Worm (Caenorhabditis elegans) whole organism, mixed stage, embryonic: Measurements from ENCODE around the gene ins-14.

ENCODE experiments used
- M03D4.4 ChIP-seq: sonication (generic microtip); optimal IDR thresholded peaks from 2 replicates; lab custom pipeline; 2017; ENCODE audit warnings: mild to moderate bottlenecking, missing genetic modification characterization, missing compliant biosample characterization
- bed-3 ChIP-seq: fragments of 200-800 bp; sonication (Bioruptor generic); optimal IDR thresholded peaks from 3 replicates; lab custom pipeline; 2018; ENCODE audit warnings: mild to moderate bottlenecking, missing genetic modification characterization, moderate library complexity, missing compliant biosample characterization
- blmp-1 ChIP-seq: fragments of 150-350 bp; optimal IDR thresholded peaks from 2 replicates; lab custom pipeline; 2014; ENCODE audit warnings: missing biosample characterization, missing genetic modification characterization
- ceh-39 ChIP-seq: fragments of 150-350 bp; optimal IDR thresholded peaks from 2 replicates; lab custom pipeline; 2014; ENCODE audit warnings: missing biosample characterization, missing genetic modification characterization
- ceh-43 ChIP-seq: fragments of 200-800 bp; sonication (Bioruptor generic); optimal IDR thresholded peaks from 2 replicates; lab custom pipeline; 2018; ENCODE audit warnings: mild to moderate bottlenecking, missing genetic modification characterization, moderate library complexity, missing compliant biosample characterization
- ceh-83 ChIP-seq: fragments of 200-800 bp; sonication (Bioruptor generic); optimal IDR thresholded peaks from 2 replicates; lab custom pipeline; 2018; ENCODE audit warnings: mild to moderate bottlenecking, missing genetic modification characterization, missing compliant biosample characterization
- ces-1 ChIP-seq: fragments of 150-350 bp; optimal IDR thresholded peaks from 2 replicates; lab custom pipeline; 2014; ENCODE audit warnings: missing biosample characterization, missing genetic modification reagents, missing genetic modification characterization
- cnd-1 ChIP-seq: fragments of 200-800 bp; sonication (Bioruptor generic); optimal IDR thresholded peaks from 2 replicates; lab custom pipeline; 2018; ENCODE audit warnings: mild to moderate bottlenecking, missing genetic modification characterization, missing compliant biosample characterization
- drap-1 ChIP-seq: fragments of 200-800 bp; sonication (Bioruptor generic); optimal IDR thresholded peaks from 3 replicates; lab custom pipeline; 2018; ENCODE audit warnings: mild to moderate bottlenecking, missing genetic modification characterization, missing compliant biosample characterization
- elt-1 ChIP-seq: sonication (generic microtip); optimal IDR thresholded peaks from 2 replicates; lab custom pipeline; 2017; ENCODE audit warnings: missing genetic modification characterization, mild to moderate bottlenecking, missing compliant biosample characterization, antibody characterized with exemption, moderate library complexity, borderline replicate concordance; ENCODE audit not compliant: insufficient read depth
- elt-3 ChIP-seq: fragments of 150-350 bp; optimal IDR thresholded peaks from 2 replicates; lab custom pipeline; 2014; ENCODE audit warnings: missing biosample characterization, missing genetic modification characterization
- flh-1 ChIP-seq: fragments of 200-800 bp; sonication (Bioruptor generic); optimal IDR thresholded peaks from 2 replicates; lab custom pipeline; 2018; ENCODE audit warnings: mild to moderate bottlenecking, missing genetic modification characterization, moderate library complexity, missing compliant biosample characterization
- ham-2 ChIP-seq: fragments of 200-800 bp; sonication (Bioruptor generic); optimal IDR thresholded peaks from 2 replicates; lab custom pipeline; 2018; ENCODE audit warnings: mild to moderate bottlenecking, missing genetic modification characterization, missing compliant biosample characterization
- hlh-1 ChIP-seq: fragments of 150-350 bp; optimal IDR thresholded peaks from 2 replicates; lab custom pipeline; 2014; ENCODE audit warnings: missing biosample characterization, missing genetic modification reagents, missing genetic modification characterization
- lin-13 ChIP-seq: fragments of 150-350 bp; optimal IDR thresholded peaks from 2 replicates; lab custom pipeline; 2014; ENCODE audit warnings: missing biosample characterization, missing genetic modification characterization
- lin-32 ChIP-seq: fragments of 200-800 bp; sonication (Bioruptor generic); optimal IDR thresholded peaks from 2 replicates; lab custom pipeline; 2018; ENCODE audit warnings: mild to moderate bottlenecking, missing genetic modification characterization, missing compliant biosample characterization
- lsy-2 ChIP-seq: fragments of 150-350 bp; optimal IDR thresholded peaks from 2 replicates; lab custom pipeline; 2014; ENCODE audit warnings: missing biosample characterization, missing genetic modification characterization
- mab-5 ChIP-seq: fragments of 150-350 bp; optimal IDR thresholded peaks from 2 replicates; lab custom pipeline; 2014; ENCODE audit warnings: missing biosample characterization, missing genetic modification characterization
- mep-1 ChIP-seq: fragments of 150-350 bp; optimal IDR thresholded peaks from 2 replicates; lab custom pipeline; 2017; ENCODE audit warnings: missing biosample characterization, missing genetic modification reagents, missing genetic modification characterization, inconsistent platforms
- mls-2 ChIP-seq: sonication (generic microtip); optimal IDR thresholded peaks from 2 replicates; lab custom pipeline; 2016; ENCODE audit warnings: mild to moderate bottlenecking, missing genetic modification characterization, moderate library complexity, missing compliant biosample characterization
- nhr-12 ChIP-seq: fragments of 150-350 bp; optimal IDR thresholded peaks from 2 replicates; lab custom pipeline; 2014; ENCODE audit warnings: missing biosample characterization, missing genetic modification characterization
- nhr-2 ChIP-seq: fragments of 150-350 bp; optimal IDR thresholded peaks from 2 replicates; lab custom pipeline; 2014; ENCODE audit warnings: missing biosample characterization, missing genetic modification characterization
- nhr-237 ChIP-seq: fragments of 150-350 bp; optimal IDR thresholded peaks from 2 replicates; lab custom pipeline; 2014; ENCODE audit warnings: missing biosample characterization, missing genetic modification characterization
- nhr-28 ChIP-seq: fragments of 150-350 bp; optimal IDR thresholded peaks from 2 replicates; lab custom pipeline; 2014; ENCODE audit warnings: missing biosample characterization, missing genetic modification characterization
- nhr-76 ChIP-seq: sonication (generic microtip); optimal IDR thresholded peaks from 2 replicates; lab custom pipeline; 2017; ENCODE audit warnings: missing biosample characterization, missing genetic modification characterization
- pha-4 ChIP-seq: fragments of 150-350 bp; optimal IDR thresholded peaks from 2 replicates; lab custom pipeline; 2018; ENCODE audit warnings: missing biosample characterization, missing genetic modification reagents, missing genetic modification characterization
- sem-2 ChIP-seq: fragments of 200-800 bp; sonication (Bioruptor generic); optimal IDR thresholded peaks from 2 replicates; lab custom pipeline; 2018; ENCODE audit warnings: mild to moderate bottlenecking, missing genetic modification characterization, missing compliant biosample characterization
- snpc-4 ChIP-seq: fragments of 150-350 bp; optimal IDR thresholded peaks from 2 replicates; lab custom pipeline; 2014; ENCODE audit warnings: missing biosample characterization, missing genetic modification characterization
- sptf-1 ChIP-seq: sonication (generic microtip); optimal IDR thresholded peaks from 2 replicates; lab custom pipeline; 2017; ENCODE audit warnings: mild to moderate bottlenecking, missing genetic modification characterization, moderate library complexity, missing compliant biosample characterization
- tbx-8 ChIP-seq: fragments of 200-800 bp; sonication (Bioruptor generic); optimal IDR thresholded peaks from 2 replicates; lab custom pipeline; 2018; ENCODE audit warnings: mild to moderate bottlenecking, missing genetic modification characterization, moderate library complexity, missing compliant biosample characterization
- unc-120 ChIP-seq: sonication (generic microtip); optimal IDR thresholded peaks from 2 replicates; lab custom pipeline; 2017; ENCODE audit warnings: missing genetic modification characterization, missing compliant biosample characterization; ENCODE audit not compliant: poor library complexity, severe bottlenecking
- unc-39 ChIP-seq: fragments of 150-350 bp; optimal IDR thresholded peaks from 2 replicates; lab custom pipeline; 2014; ENCODE audit warnings: missing biosample characterization, missing genetic modification characterization
- unc-62 ChIP-seq: fragments of 150-350 bp; optimal IDR thresholded peaks from 2 replicates; lab custom pipeline; 2014; ENCODE audit warnings: missing biosample characterization, missing genetic modification reagents, missing genetic modification characterization
- zip-8 ChIP-seq: fragments of 150-350 bp; optimal IDR thresholded peaks from 2 replicates; lab custom pipeline; 2014; ENCODE audit warnings: missing biosample characterization, missing genetic modification characterization
- ztf-11 ChIP-seq: fragments of 150-350 bp; optimal IDR thresholded peaks from 2 replicates; lab custom pipeline; 2014; ENCODE audit warnings: missing biosample characterization, missing genetic modification characterization

Gene ins-14

ce11 chrII:6736604-6737003 is 9.0 kb downstream of the ins-14 start, which contains the start of gene T14B4.1:
Gene T14B4.1 (plus strand): TSS chrII:6736904.
- TF ChIP-seq nhr-76 (tag; lab: Kevin White, UChicago) (no peak), ham-2 (no peak), sem-2 (no peak), nhr-2 (tag; lab: Kevin White, UChicago) (no peak), nhr-237 (no peak), nhr-12 (tag; lab: Kevin White, UChicago) (no peak), mab-5 (no peak), unc-120 (no peak), mep-1 (tag; lab: Kevin White, UChicago) (no peak), flh-1 (GFP tag; lab: Kevin White, UChicago) (no peak), elt-3 (tag; lab: Kevin White, UChicago) (no peak), elt-1 (tag; lab: Kevin White, UChicago) (no peak), cnd-1 (no peak), bed-3 (no peak)

ce11 chrII:6736066-6736465 is 9.5 kb downstream of the ins-14 start, which contains the start of gene mrps-18.C:
Gene mrps-18.C (plus strand): TSS chrII:6736203.
- TF ChIP-seq pha-4 (tag; lab: Kevin White, UChicago) (no peak), blmp-1 (tag; lab: Kevin White, UChicago) (no peak), mab-5 (no peak), hlh-1 (tag; lab: Kevin White, UChicago) (no peak), nhr-2 (tag; lab: Kevin White, UChicago) (no peak)

DNA sequence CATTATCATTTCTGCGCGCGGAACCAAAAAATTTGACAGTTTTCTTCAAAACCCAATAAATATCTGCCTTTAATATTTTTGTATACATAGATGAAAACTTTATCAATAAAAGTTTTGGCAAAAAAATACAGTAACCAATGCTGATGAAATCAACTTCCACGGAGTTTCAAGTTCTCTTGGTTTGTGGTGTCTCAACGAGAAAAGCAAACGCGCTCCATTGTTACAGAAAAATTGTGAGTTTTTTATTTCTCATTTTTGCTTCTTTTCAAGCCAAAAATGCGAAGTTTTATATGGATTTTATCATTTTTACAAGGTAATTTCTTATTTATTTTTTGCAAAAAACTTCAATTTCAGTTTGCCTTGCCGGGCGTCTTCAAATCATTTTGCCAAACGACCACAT is 10.9 kb downstream of the ins-14 start, which contains the start of gene T14B4.3:
TSS of gene T14B4.3 (plus strand) at position 264 of the 400 bp plus-strand sequence.
- TF ChIP-seq elt-3 (tag; lab: Kevin White, UChicago) (no peak), lsy-2 (tag; lab: Kevin White, UChicago) (peak; percentile 83), mep-1 (tag; lab: Kevin White, UChicago) (peak; percentile 76), ces-1 (GFP tag; lab: Kevin White, UChicago) (peak; percentile 50), snpc-4 (tag; lab: Kevin White, UChicago) (no peak), lin-32 (GFP tag; lab: Kevin White, UChicago) (no peak), ceh-43 (GFP tag; lab: Kevin White, UChicago) (no peak), cnd-1 (no peak), ceh-39 (no peak), unc-120 (no peak), nhr-237 (no peak), pha-4 (tag; lab: Kevin White, UChicago) (peak; percentile 34), sptf-1 (peak; percentile 36), nhr-2 (tag; lab: Kevin White, UChicago) (no peak), nhr-12 (tag; lab: Kevin White, UChicago) (no peak), bed-3 (no peak), elt-1 (tag; lab: Kevin White, UChicago) (no peak)

ce11 chrII:6733718-6734117 is 11.9 kb downstream of the ins-14 start, which contains the start of gene T14B4.9:
Gene T14B4.9 (minus strand): TSS chrII:6733818.
- TF ChIP-seq nhr-28 (tag; lab: Kevin White, UChicago) (no peak), tbx-8 (no peak), blmp-1 (tag; lab: Kevin White, UChicago) (no peak), nhr-237 (no peak), lin-32 (GFP tag; lab: Kevin White, UChicago) (no peak), zip-8 (no peak)

DNA sequence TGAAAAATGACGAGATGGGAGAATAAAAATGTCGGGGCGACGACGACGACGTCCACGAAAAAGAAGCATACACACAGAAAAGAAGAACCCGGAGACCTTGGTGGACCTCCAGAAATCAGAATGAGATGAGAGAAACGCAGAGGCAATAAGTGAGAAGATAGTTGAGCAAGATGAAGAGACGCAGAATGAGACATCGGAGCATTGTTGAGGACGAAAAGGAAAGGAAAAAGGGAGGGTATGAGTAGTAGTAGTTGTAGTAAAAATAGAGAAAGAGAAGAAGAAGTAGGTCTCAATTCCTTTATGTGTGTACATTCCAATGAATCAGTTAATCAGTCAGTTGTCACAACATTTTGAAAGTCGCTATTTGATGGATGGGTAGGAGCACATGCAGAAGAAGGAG is 16.3 kb downstream of the ins-14 start, which contains the start of gene T14B4.8:
TSS of gene T14B4.8 (minus strand) at position 60 of the 400 bp plus-strand sequence.
- TF ChIP-seq elt-3 (tag; lab: Kevin White, UChicago), result no peak
- TF ChIP-seq ceh-43 (GFP tag; lab: Kevin White, UChicago), result no peak
- TF ChIP-seq unc-62 (GFP tag; lab: Kevin White, UChicago), result peak; percentile 31
- no peak for TF ChIP-seq mab-5
- TF ChIP-seq unc-120, result peak; percentile 24
- TF ChIP-seq nhr-76 (tag; lab: Kevin White, UChicago), result no peak
- no peak for TF ChIP-seq cnd-1
- no peak for TF ChIP-seq snpc-4 (tag; lab: Kevin White, UChicago)
- no peak for TF ChIP-seq ceh-39
- no peak for TF ChIP-seq nhr-237
- TF ChIP-seq bed-3, result no peak
- TF ChIP-seq ceh-83 (GFP tag; lab: Kevin White, UChicago), result no peak
- TF ChIP-seq flh-1 (GFP tag; lab: Kevin White, UChicago), result no peak
- no peak for TF ChIP-seq ztf-11 (tag; lab: Kevin White, UChicago)
- no peak for TF ChIP-seq lsy-2 (tag; lab: Kevin White, UChicago)
- no peak for TF ChIP-seq nhr-28 (tag; lab: Kevin White, UChicago)
- TF ChIP-seq sptf-1, result peak; percentile 22
- no peak for TF ChIP-seq pha-4 (tag; lab: Kevin White, UChicago)
- peak; percentile 77 for TF ChIP-seq ces-1 (GFP tag; lab: Kevin White, UChicago)
- TF ChIP-seq ham-2, result no peak
- TF ChIP-seq lin-32 (GFP tag; lab: Kevin White, UChicago), result no peak
- TF ChIP-seq zip-8, result no peak
- no peak for TF ChIP-seq sem-2
- TF ChIP-seq drap-1 (GFP tag; lab: Kevin White, UChicago), result no peak
- TF ChIP-seq mep-1 (tag; lab: Kevin White, UChicago), result peak; percentile 2
- TF ChIP-seq M03D4.4 (tag; lab: Kevin White, UChicago), result no peak
- TF ChIP-seq unc-39 (tag; lab: Kevin White, UChicago), result no peak
- no peak for TF ChIP-seq nhr-12 (tag; lab: Kevin White, UChicago)
- TF ChIP-seq tbx-8, result no peak
- no peak for TF ChIP-seq elt-1 (tag; lab: Kevin White, UChicago)
- TF ChIP-seq blmp-1 (tag; lab: Kevin White, UChicago), result no peak
- TF ChIP-seq lin-13 (tag; lab: Kevin White, UChicago), result no peak
- TF ChIP-seq mls-2 (tag; lab: Kevin White, UChicago), result no peak
- TF ChIP-seq nhr-2 (tag; lab: Kevin White, UChicago), result no peak
